Worm (Caenorhabditis elegans): Measurements from ENCODE around the gene K09C6.10.

Gene K09C6.10

DNA sequence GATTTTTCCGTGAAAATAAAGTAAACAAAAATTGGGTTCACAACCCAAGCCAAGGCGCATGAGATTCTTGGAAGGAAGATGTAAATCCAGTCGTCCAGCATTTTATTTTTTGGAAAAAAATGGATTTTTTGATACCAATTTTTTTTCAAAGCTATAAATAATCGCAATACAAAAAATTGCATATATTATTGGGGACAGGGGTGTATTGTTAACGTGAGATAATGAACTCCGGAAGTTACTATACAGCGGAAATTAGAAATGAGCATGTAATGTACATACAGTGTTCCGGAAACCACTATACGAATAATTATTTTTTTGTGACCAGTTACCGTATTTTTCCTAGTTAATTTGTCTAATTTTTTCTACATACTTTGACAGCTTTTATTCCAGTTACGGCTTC is 45.1 kb downstream of the K09C6.10 start, which contains the start of gene srj-38:
TSS of gene srj-38 (minus strand) at position 101 of the 400 bp plus-strand sequence.
- TF ChIP-seq flt-1 (GFP tag; IDR thresholded peaks at IDR 0.05) (no peak), aly-1 (tag; optimal IDR thresholded peaks at IDR 0.05) (no peak), hmbx-1 (tag; optimal IDR thresholded peaks at IDR 0.05) (no peak)

DNA sequence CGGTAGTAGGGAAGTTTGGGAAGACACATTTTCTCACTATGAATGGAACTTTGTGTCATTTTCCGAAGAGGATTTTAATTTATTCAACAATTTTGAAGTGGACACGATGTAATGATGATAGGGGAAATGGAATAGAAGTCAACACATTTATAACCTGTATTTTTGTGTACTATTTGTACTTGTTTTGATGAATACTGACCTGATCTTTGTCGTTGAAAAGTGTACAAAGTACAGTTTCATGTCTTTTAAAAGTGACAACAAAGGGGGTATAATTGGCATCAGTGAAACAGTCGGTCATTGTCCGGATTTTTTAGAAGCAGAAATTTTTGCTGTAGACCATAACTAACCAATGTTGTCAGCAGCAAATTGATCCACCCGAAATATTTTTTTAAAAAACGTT is 50.0 kb downstream of the K09C6.10 start, which contains the start of gene T02B11.6:
TSS of gene T02B11.6 (minus strand) at position 101 of the 400 bp plus-strand sequence.
- TF ChIP-seq ceh-13 (GFP tag; optimal IDR thresholded peaks at IDR 0.05) (no peak), scrt-1 (GFP tag; IDR thresholded peaks at IDR 0.05) (no peak)
